Worm (Caenorhabditis elegans) whole organism, young adult: Measurements from ENCODE around the gene C02F5.12.

Experiments used
- B0035.1 ChIP-seq: sonication (generic microtip); optimal IDR thresholded peaks from 2 replicates; lab custom pipeline; 2016; ENCODE audit warnings: missing genetic modification characterization, mild to moderate bottlenecking, missing compliant biosample characterization, missing genotype, missing genetic modification reagents
- F23B12.7 ChIP-seq: sonication (generic microtip); optimal IDR thresholded peaks from 2 replicates; lab custom pipeline; 2017; ENCODE audit warnings: missing genetic modification characterization, mild to moderate bottlenecking, missing compliant biosample characterization, antibody characterized with exemption, moderate library complexity; ENCODE audit not compliant: insufficient read depth
- F37B4.10 ChIP-seq: fragments of 200-800 bp; sonication (Bioruptor generic); IDR thresholded peaks from 2 replicates; pipeline ENCODE4 v1.3.6; 2022; ENCODE audit warnings: missing genetic modification characterization, missing compliant biosample characterization
- F57A8.1 ChIP-seq: fragments of 200-800 bp; sonication (Bioruptor generic); optimal IDR thresholded peaks from 2 replicates; lab custom pipeline; 2018; ENCODE audit warnings: mild to moderate bottlenecking, missing genetic modification characterization, moderate library complexity, missing compliant biosample characterization
- K12H6.12 ChIP-seq: fragments of 200-800 bp; sonication (Bioruptor generic); optimal IDR thresholded peaks from 2 replicates; lab custom pipeline; 2018; ENCODE audit warnings: mild to moderate bottlenecking, missing genetic modification characterization, missing compliant biosample characterization
- Y53G8AR.9 ChIP-seq: fragments of 200-800 bp; sonication (Bioruptor generic); conservative IDR thresholded peaks from 2 replicates; pipeline ENCODE4 v1.3.6; 2022; ENCODE audit warnings: missing genetic modification reagents, missing genetic modification characterization, missing compliant biosample characterization
- Y67H2A.10 ChIP-seq: fragments of 200-800 bp; sonication (Bioruptor generic); conservative IDR thresholded peaks from 2 replicates; pipeline ENCODE4 v1.3.6; 2022; ENCODE audit warnings: missing genetic modification reagents, missing genetic modification characterization, missing compliant biosample characterization
- Y95B8A.8 ChIP-seq: fragments of 200-800 bp; sonication (Bioruptor generic); IDR thresholded peaks from 2 replicates; pipeline ENCODE4 v1.3.6; 2022; ENCODE audit warnings: missing genetic modification reagents, missing genetic modification characterization, missing compliant biosample characterization
- ZK185.1 ChIP-seq: sonication (generic microtip); optimal IDR thresholded peaks from 2 replicates; lab custom pipeline; 2016; ENCODE audit warnings: mild to moderate bottlenecking, missing genetic modification characterization, missing compliant biosample characterization; ENCODE audit not compliant: poor library complexity, severe bottlenecking
- akir-1 ChIP-seq: fragments of 200-800 bp; sonication (Bioruptor generic); optimal IDR thresholded peaks from 2 replicates; lab custom pipeline; 2018; ENCODE audit warnings: mild to moderate bottlenecking, missing genetic modification characterization, moderate library complexity, missing compliant biosample characterization
- ama-1 ChIP-seq, 3 experiments: fragments of 150-350 bp in 1 of 3; sonication (generic microtip) in 2 of 3; optimal IDR thresholded peaks; 2 replicates each; lab custom pipeline; 2014 to 2018; ENCODE audit warnings: missing biosample characterization in 2 of 3, missing genetic modification characterization in 2 of 3, missing genetic modification reagents in 2 of 3
- aptf-3 ChIP-seq: fragments of 200-800 bp; sonication (Bioruptor generic); IDR thresholded peaks from 2 replicates; pipeline ENCODE4 v1.3.6; 2022; ENCODE audit warnings: missing genetic modification characterization, missing compliant biosample characterization
- atf-7 ChIP-seq: sonication (generic microtip); optimal IDR thresholded peaks from 2 replicates; lab custom pipeline; 2017; ENCODE audit warnings: mild to moderate bottlenecking, missing genetic modification characterization, missing compliant biosample characterization
- attf-5 ChIP-seq: fragments of 200-800 bp; sonication (Bioruptor generic); optimal IDR thresholded peaks from 2 replicates; lab custom pipeline; 2018; ENCODE audit warnings: mild to moderate bottlenecking, missing genetic modification characterization, missing compliant biosample characterization
- attf-6 ChIP-seq: fragments of 200-800 bp; sonication (Bioruptor generic); IDR thresholded peaks from 2 replicates; pipeline ENCODE4 v1.3.6; 2022; ENCODE audit warnings: missing genetic modification reagents, missing genetic modification characterization, missing compliant biosample characterization
- bed-1 ChIP-seq: fragments of 200-800 bp; sonication (Bioruptor generic); IDR thresholded peaks from 2 replicates; pipeline ENCODE4 v1.3.6; 2022; ENCODE audit warnings: missing genetic modification reagents, missing genetic modification characterization, missing compliant biosample characterization
- ceh-27 ChIP-seq: fragments of 200-800 bp; sonication (Bioruptor generic); optimal IDR thresholded peaks from 2 replicates; lab custom pipeline; 2018; ENCODE audit warnings: mild to moderate bottlenecking, missing genetic modification characterization, moderate library complexity, missing compliant biosample characterization
- dox-1 ChIP-seq: fragments of 200-800 bp; sonication (Bioruptor generic); IDR thresholded peaks from 2 replicates; pipeline ENCODE4 v1.3.6; 2022; ENCODE audit warnings: missing genetic modification reagents, missing genetic modification characterization, missing compliant biosample characterization
- egl-44 ChIP-seq: fragments of 200-800 bp; sonication (Bioruptor generic); IDR thresholded peaks from 2 replicates; pipeline ENCODE4 v1.3.6; 2022; ENCODE audit warnings: missing genetic modification reagents, missing genetic modification characterization, missing compliant biosample characterization
- ets-4 ChIP-seq: fragments of 200-800 bp; sonication (Bioruptor generic); optimal IDR thresholded peaks from 2 replicates; lab custom pipeline; 2018; ENCODE audit warnings: mild to moderate bottlenecking, missing genetic modification characterization, missing compliant biosample characterization
- fkh-3 ChIP-seq: sonication (generic microtip); optimal IDR thresholded peaks from 2 replicates; lab custom pipeline; 2016; ENCODE audit warnings: mild to moderate bottlenecking, missing genetic modification characterization, missing compliant biosample characterization
- hlh-12 ChIP-seq: sonication (generic microtip); optimal IDR thresholded peaks from 2 replicates; lab custom pipeline; 2016; ENCODE audit warnings: missing genetic modification characterization, missing compliant biosample characterization
- hmg-1.2 ChIP-seq: fragments of 200-800 bp; sonication (Bioruptor generic); IDR thresholded peaks from 2 replicates; pipeline ENCODE4 v1.3.6; 2022; ENCODE audit warnings: missing genetic modification reagents, missing genetic modification characterization, missing compliant biosample characterization
- hsf-1 ChIP-seq: fragments of 200-800 bp; sonication (Bioruptor generic); IDR thresholded peaks from 2 replicates; pipeline ENCODE4 v1.3.6; 2022; ENCODE audit warnings: missing genetic modification reagents, missing genetic modification characterization, missing compliant biosample characterization
- let-526 ChIP-seq: fragments of 200-800 bp; sonication (Bioruptor generic); IDR thresholded peaks from 2 replicates; pipeline ENCODE4 v1.3.6; 2022; ENCODE audit warnings: missing genetic modification reagents, missing genetic modification characterization, missing compliant biosample characterization
- let-607 ChIP-seq, 2 experiments: fragments of 200-800 bp in 1 of 2; sonication (Bioruptor generic) in 1 of 2; sonication (generic microtip) in 1 of 2; optimal IDR thresholded peaks; 2 replicates each; lab custom pipeline; 2016 to 2018; ENCODE audit warnings: mild to moderate bottlenecking in 2 of 2, missing compliant biosample characterization in 2 of 2, missing genetic modification characterization in 2 of 2, moderate library complexity in 2 of 2, missing genotype in 1 of 2
- lin-54 ChIP-seq: fragments of 200-800 bp; sonication (Bioruptor generic); optimal IDR thresholded peaks from 2 replicates; lab custom pipeline; 2018; ENCODE audit warnings: mild to moderate bottlenecking, missing genetic modification characterization, missing compliant biosample characterization
- mcd-1 ChIP-seq: fragments of 200-800 bp; sonication (Bioruptor generic); IDR thresholded peaks from 2 replicates; pipeline ENCODE4 v1.3.6; 2022; ENCODE audit warnings: missing genetic modification reagents, missing genetic modification characterization, missing compliant biosample characterization
- mes-4 ChIP-seq: sonication (generic microtip); optimal IDR thresholded peaks from 2 replicates; lab custom pipeline; 2016; ENCODE audit warnings: missing genotype, missing genetic modification characterization, missing compliant biosample characterization
- nfyb-1 ChIP-seq: fragments of 200-800 bp; sonication (Bioruptor generic); IDR thresholded peaks from 2 replicates; pipeline ENCODE4 v1.3.6; 2022; ENCODE audit warnings: missing genetic modification reagents, missing genetic modification characterization, missing compliant biosample characterization
- nhr-120 ChIP-seq: fragments of 200-800 bp; sonication (Bioruptor generic); IDR thresholded peaks from 2 replicates; pipeline ENCODE4 v1.3.6; 2022; ENCODE audit warnings: missing genetic modification characterization, missing compliant biosample characterization
- nhr-27 ChIP-seq: fragments of 200-800 bp; sonication (Bioruptor generic); optimal IDR thresholded peaks from 2 replicates; lab custom pipeline; 2018; ENCODE audit warnings: mild to moderate bottlenecking, missing genetic modification characterization, moderate library complexity, missing compliant biosample characterization
- nhr-80 ChIP-seq: sonication (generic microtip); optimal IDR thresholded peaks from 2 replicates; lab custom pipeline; 2016; ENCODE audit warnings: missing genetic modification characterization, missing compliant biosample characterization
- nhr-90 ChIP-seq: sonication (generic microtip); optimal IDR thresholded peaks from 2 replicates; lab custom pipeline; 2016; ENCODE audit warnings: missing genotype, mild to moderate bottlenecking, missing genetic modification characterization, missing compliant biosample characterization
- pha-4 ChIP-seq: fragments of 150-350 bp; sonication (generic microtip); optimal IDR thresholded peaks from 2 replicates; lab custom pipeline; 2014; ENCODE audit warnings: missing biosample characterization, missing genetic modification reagents, missing genetic modification characterization
- repo-1 ChIP-seq: sonication (generic microtip); optimal IDR thresholded peaks from 2 replicates; lab custom pipeline; 2017; ENCODE audit warnings: mild to moderate bottlenecking, missing genetic modification characterization, missing compliant biosample characterization
- rpc-1 ChIP-seq, 2 experiments: fragments of 150-350 bp in 1 of 2; sonication (generic microtip) in 1 of 2; optimal IDR thresholded peaks; 2 replicates each; lab custom pipeline; 2014 to 2018; ENCODE audit warnings: missing biosample characterization in 1 of 2, missing genetic modification characterization in 1 of 2, missing genetic modification reagents in 1 of 2, missing genotype in 1 of 2
- sdz-38 ChIP-seq: sonication (generic microtip); optimal IDR thresholded peaks from 2 replicates; lab custom pipeline; 2016; ENCODE audit warnings: missing genotype, missing genetic modification characterization, missing compliant biosample characterization
- snpc-3.4 ChIP-seq: sonication (generic microtip); optimal IDR thresholded peaks from 2 replicates; lab custom pipeline; 2017; ENCODE audit warnings: missing genetic modification characterization, mild to moderate bottlenecking, missing compliant biosample characterization, antibody characterized with exemption, moderate library complexity, missing genotype, missing genetic modification reagents
- snpc-4 ChIP-seq, 5 experiments: fragments of 150-350 bp in 1 of 5; sonication (generic microtip) in 4 of 5; optimal IDR thresholded peaks; 2 replicates each; lab custom pipeline; 2014 to 2018; ENCODE audit warnings: missing genetic modification characterization in 5 of 5, missing biosample characterization in 3 of 5, antibody characterized with exemption in 2 of 5, mild to moderate bottlenecking in 2 of 5, missing compliant biosample characterization in 2 of 5, missing genotype in 2 of 5, moderate library complexity in 2 of 5, missing genetic modification reagents in 1 of 5
- somi-1 ChIP-seq: fragments of 200-800 bp; sonication (Bioruptor generic); optimal IDR thresholded peaks from 2 replicates; lab custom pipeline; 2018; ENCODE audit warnings: mild to moderate bottlenecking, missing genetic modification characterization, missing compliant biosample characterization
- tbp1 ChIP-seq: fragments of 200-800 bp; sonication (Bioruptor generic); optimal IDR thresholded peaks from 2 replicates; lab custom pipeline; 2018; ENCODE audit warnings: mild to moderate bottlenecking, missing genetic modification characterization, missing compliant biosample characterization
- unc-62 ChIP-seq: fragments of 150-350 bp; optimal IDR thresholded peaks from 2 replicates; lab custom pipeline; 2014; ENCODE audit warnings: missing biosample characterization, missing genetic modification reagents, missing genetic modification characterization
- zfh-2 ChIP-seq: fragments of 200-800 bp; sonication (Bioruptor generic); conservative IDR thresholded peaks from 2 replicates; pipeline ENCODE4 v1.3.6; 2022; ENCODE audit warnings: missing genetic modification reagents, missing genetic modification characterization, missing compliant biosample characterization
- ztf-18 ChIP-seq: sonication (generic microtip); optimal IDR thresholded peaks from 2 replicates; lab custom pipeline; 2016; ENCODE audit warnings: missing genotype, mild to moderate bottlenecking, missing genetic modification characterization, missing compliant biosample characterization
- ztf-25 ChIP-seq: fragments of 200-800 bp; sonication (Bioruptor generic); IDR thresholded peaks from 2 replicates; pipeline ENCODE4 v1.3.6; 2022; ENCODE audit warnings: missing genetic modification reagents, missing genetic modification characterization, missing compliant biosample characterization

The C02F5.12 gene

DNA sequence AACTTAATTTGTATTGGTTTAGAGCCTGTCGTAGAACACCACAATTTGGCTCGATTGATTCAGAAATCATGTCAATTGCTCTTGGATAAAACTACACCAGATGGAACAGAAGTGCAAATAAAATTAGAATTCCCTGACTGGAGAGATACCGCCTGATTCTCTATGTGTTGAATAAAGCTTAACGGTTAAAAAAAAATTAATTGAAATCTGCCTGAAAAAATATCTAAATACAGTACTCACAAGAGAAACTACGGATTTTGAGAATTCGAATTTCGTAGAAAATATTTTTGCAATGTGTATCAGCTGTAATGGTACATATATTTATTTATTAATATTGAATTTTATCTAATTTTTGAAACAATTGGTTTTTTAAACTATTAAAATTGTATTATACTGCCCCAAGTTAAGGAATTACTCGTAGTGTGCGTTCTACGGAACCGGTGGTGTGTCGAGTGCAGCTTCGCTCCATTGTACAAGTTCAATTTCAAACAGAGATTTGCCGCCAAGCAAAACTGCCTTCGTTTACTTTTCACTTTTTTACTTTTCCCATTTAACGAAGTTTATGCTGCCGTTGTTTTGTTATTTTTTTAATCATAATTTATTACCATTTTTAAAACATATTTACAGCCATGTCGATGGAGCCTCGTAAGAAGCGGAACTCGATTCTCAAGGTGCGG, 7.3 kb upstream of the C02F5.12 start, which contains the start of gene knl-1 (continued):
- no peak for TF ChIP-seq fkh-3
- no peak for TF ChIP-seq F57A8.1 (GFP tag; lab: Kevin White, UChicago)
- peak; percentile 80 for TF ChIP-seq F23B12.7 (tag; lab: Kevin White, UChicago)
- TF ChIP-seq ztf-18 = peak; percentile 42
- no peak for TF ChIP-seq bed-1 (GFP tag; lab: Robert Waterston, UW)
- TF ChIP-seq mes-4 = no peak
- TF ChIP-seq tbp1 (GFP tag; lab: Kevin White, UChicago) = peak; percentile 25
- TF ChIP-seq sdz-38 (tag; lab: Kevin White, UChicago) = no peak
- no peak for TF ChIP-seq atf-7
- TF ChIP-seq hsf-1 = no peak
- TF ChIP-seq let-526 (GFP tag; lab: Robert Waterston, UW) = 0 out of 2 replicates have a peak, but pooled peaks have one; percentile 35
- TF ChIP-seq nfyb-1 (GFP tag; lab: Robert Waterston, UW) = no peak
- peak; percentile 46; the same call in 1 of the 2 replicates for TF ChIP-seq hmg-1.2
- no peak for TF ChIP-seq snpc-4 (GFP tag; optimal IDR thresholded peaks at IDR 0.05; lab: Kevin White, UChicago)
- peak in 1 of 4 experiments; percentile 59 for TF ChIP-seq snpc-4 (tag; optimal IDR thresholded peaks at IDR 0.05; lab: Kevin White, UChicago)
- TF ChIP-seq K12H6.12 (tag; lab: Kevin White, UChicago) = no peak
- TF ChIP-seq aptf-3 (GFP tag; lab: Robert Waterston, UW) = no peak
- no peak for TF ChIP-seq B0035.1 (tag; lab: Kevin White, UChicago)
- peak; percentile 68 for TF ChIP-seq lin-54
- no peak for TF ChIP-seq ets-4
- peak; percentile 39 for TF ChIP-seq nhr-80 (tag; lab: Kevin White, UChicago)
- TF ChIP-seq snpc-3.4 (tag; lab: Kevin White, UChicago) = peak; percentile 28
- no peak for TF ChIP-seq akir-1 (GFP tag; lab: Kevin White, UChicago)
- no peak for TF ChIP-seq Y53G8AR.9
- no peak for TF ChIP-seq pha-4
- TF ChIP-seq ZK185.1 = no peak
- TF ChIP-seq Y67H2A.10 (GFP tag; lab: Robert Waterston, UW) = no peak
- no peak for TF ChIP-seq nhr-27 (tag; lab: Kevin White, UChicago)
- TF ChIP-seq repo-1 (tag; lab: Kevin White, UChicago) = no peak
- no peak for TF ChIP-seq hlh-12 (tag; lab: Kevin White, UChicago)
- TF ChIP-seq attf-5 (GFP tag; lab: Kevin White, UChicago) = peak; percentile 59
- TF ChIP-seq somi-1 = no peak
- no peak for TF ChIP-seq nhr-90
- TF ChIP-seq egl-44 (GFP tag; lab: Robert Waterston, UW) = no peak
- peak; percentile 30 for TF ChIP-seq ceh-27 (GFP tag; lab: Kevin White, UChicago)
- no peak for TF ChIP-seq Y95B8A.8
- TF ChIP-seq rpc-1 (optimal IDR thresholded peaks at IDR 0.05; lab: Kevin White, UChicago) = no peak
- TF ChIP-seq rpc-1 (tag; optimal IDR thresholded peaks at IDR 0.05; lab: Kevin White, UChicago) = no peak
- peak; percentile 74 for TF ChIP-seq dox-1 (GFP tag; lab: Robert Waterston, UW)
- TF ChIP-seq nhr-120 (GFP tag; lab: Robert Waterston, UW) = no peak
- TF ChIP-seq mcd-1 (GFP tag; lab: Robert Waterston, UW) = peak; percentile 80
- no peak for TF ChIP-seq F37B4.10 (GFP tag; lab: Robert Waterston, UW)
- no peak for TF ChIP-seq zfh-2 (GFP tag; lab: Robert Waterston, UW)
- no peak for TF ChIP-seq attf-6 (GFP tag; lab: Robert Waterston, UW)
- TF ChIP-seq ztf-25 (GFP tag; lab: Robert Waterston, UW) = 0 out of 2 replicates have a peak, but pooled peaks have one; percentile 59
- no peak for TF ChIP-seq ama-1 (optimal IDR thresholded peaks at IDR 0.05; lab: Kevin White, UChicago)
- no peak for TF ChIP-seq ama-1 (GFP tag; optimal IDR thresholded peaks at IDR 0.05; lab: Kevin White, UChicago)
- TF ChIP-seq let-607 (tag; optimal IDR thresholded peaks at IDR 0.05; lab: Kevin White, UChicago) = no peak
- TF ChIP-seq unc-62 (GFP tag; lab: Kevin White, UChicago) = no peak
